Fruit fly (Drosophila melanogaster): ENCODE measurements around the gene Pih1D1.

The Pih1D1 gene

dm6 chr2L:12721794-12722315 lies at the start of gene Pih1D1 (continued):
- TF ChIP-seq CG15073 (GFP tag; optimal IDR thresholded peaks at IDR 0.05), result peak; percentile 77
- peak; percentile 93 for TF ChIP-seq BtbVII (GFP tag; optimal IDR thresholded peaks at IDR 0.05)
- peak; percentile 85 to 95 for TF ChIP-seq chif (GFP tag; optimal IDR thresholded peaks at IDR 0.05)
- TF ChIP-seq gcm (GFP tag; optimal IDR thresholded peaks at IDR 0.05), result no peak
- peak; percentile 73 for TF ChIP-seq Adf1 (GFP tag; IDR thresholded peaks at IDR 0.05)
- TF ChIP-seq CG9797 (GFP tag; optimal IDR thresholded peaks at IDR 0.05), result peak; percentile 82
- peak; percentile 91 for TF ChIP-seq B-H1 (GFP tag; IDR thresholded peaks at IDR 0.05)
- peak; percentile 66 for TF ChIP-seq CG7987 (GFP tag; optimal IDR thresholded peaks at IDR 0.05)
- peak; percentile 72 for TF ChIP-seq CG7928 (GFP tag; optimal IDR thresholded peaks at IDR 0.05)
- TF ChIP-seq tx (GFP tag; optimal IDR thresholded peaks at IDR 0.05), result peak; percentile 93
- TF ChIP-seq CTCF (GFP tag; optimal IDR thresholded peaks at IDR 0.05), result no peak
- TF ChIP-seq CG30403 (GFP tag; optimal IDR thresholded peaks at IDR 0.05), result peak; percentile 99
- peak; percentile 94 for TF ChIP-seq dmrt11E (tag; optimal IDR thresholded peaks at IDR 0.05)
- no peak for TF ChIP-seq crol (GFP tag; IDR thresholded peaks at IDR 0.05)
- TF ChIP-seq aop (GFP tag; IDR thresholded peaks at IDR 0.05), result 0 out of 2 replicates have a peak, but pooled peaks have one; percentile 43
- TF ChIP-seq odd (GFP tag; optimal IDR thresholded peaks at IDR 0.05), result peak; percentile 67
- TF ChIP-seq tup (GFP tag; optimal IDR thresholded peaks at IDR 0.05), result peak; percentile 79
- peak; percentile 94 for TF ChIP-seq Max (GFP tag; optimal IDR thresholded peaks at IDR 0.05)
- peak; percentile 79 for TF ChIP-seq Deaf1 (tag; optimal IDR thresholded peaks at IDR 0.05)
- peak; percentile 95 for TF ChIP-seq CG4820 (GFP tag; optimal IDR thresholded peaks at IDR 0.05)
- TF ChIP-seq ssp (GFP tag; IDR thresholded peaks at IDR 0.05), result peak; percentile 89
- TF ChIP-seq CG9876 (GFP tag; optimal IDR thresholded peaks at IDR 0.05), result peak; percentile 88
- TF ChIP-seq CG3281 (GFP tag; optimal IDR thresholded peaks at IDR 0.05), result peak; percentile 96
- TF ChIP-seq hkb (optimal IDR thresholded peaks at IDR 0.05), result no peak
- peak; percentile 95 for TF ChIP-seq hkb (GFP tag; IDR thresholded peaks at IDR 0.05)
- no peak for TF ChIP-seq zen2 (GFP tag; IDR thresholded peaks at IDR 0.05; ENCODE audit: partially characterized antibody)
- peak; percentile 96 for TF ChIP-seq sug (tag; optimal IDR thresholded peaks at IDR 0.05)
- TF ChIP-seq CG4360 (GFP tag; IDR thresholded peaks at IDR 0.05), result peak; percentile 66
- TF ChIP-seq CG17612 (GFP tag; IDR thresholded peaks at IDR 0.05), result peak; percentile 85
- TF ChIP-seq hth (optimal IDR thresholded peaks at IDR 0.05), result no peak
- TF ChIP-seq zfh1 (GFP tag; IDR thresholded peaks at IDR 0.05), result peak; percentile 95
- TF ChIP-seq tll (GFP tag; optimal IDR thresholded peaks at IDR 0.05), result peak; percentile 34 to 36
- TF ChIP-seq cwo (GFP tag; optimal IDR thresholded peaks at IDR 0.05), result peak; percentile 89
- peak; percentile 72 for TF ChIP-seq kni (GFP tag; optimal IDR thresholded peaks at IDR 0.05)
- TF ChIP-seq cad (GFP tag; optimal IDR thresholded peaks at IDR 0.05), result no peak
- TF ChIP-seq CG42726 (GFP tag; IDR thresholded peaks at IDR 0.05; ENCODE audit: partially characterized antibody), result no peak
- TF ChIP-seq CG9932 (GFP tag; IDR thresholded peaks at IDR 0.05), result peak; percentile 97
- peak; percentile 92 for TF ChIP-seq CG14667 (GFP tag; IDR thresholded peaks at IDR 0.05)
- peak; percentile 91 for TF ChIP-seq CG6765 (GFP tag; optimal IDR thresholded peaks at IDR 0.05)
- peak; percentile 80 for TF ChIP-seq CG2116 (GFP tag; optimal IDR thresholded peaks at IDR 0.05)
- TF ChIP-seq ac (GFP tag; optimal IDR thresholded peaks at IDR 0.05), result peak; percentile 7
- TF ChIP-seq ftz-f1 (GFP tag; optimal IDR thresholded peaks at IDR 0.05), result no peak
- no peak for TF ChIP-seq CG1832 (GFP tag; optimal IDR thresholded peaks at IDR 0.05)
- peak; percentile 81 for TF ChIP-seq Bdp1 (GFP tag; optimal IDR thresholded peaks at IDR 0.05)
- no peak for TF ChIP-seq Nf-YC (tag; optimal IDR thresholded peaks at IDR 0.05)
- peak; percentile 78; the same call in 1 of the 2 replicates for TF ChIP-seq dati (GFP tag; IDR thresholded peaks at IDR 0.05)
- peak; percentile 90 for TF ChIP-seq ci (GFP tag; IDR thresholded peaks at IDR 0.05)
- TF ChIP-seq Dref (GFP tag; IDR thresholded peaks at IDR 0.05), result peak; percentile 31; the same call in 1 of the 2 replicates
- TF ChIP-seq ase (GFP tag; IDR thresholded peaks at IDR 0.05), result peak; percentile 95
- peak; percentile 68 for TF ChIP-seq Jarid2 (GFP tag; optimal IDR thresholded peaks at IDR 0.05)
- no peak for TF ChIP-seq h (optimal IDR thresholded peaks at IDR 0.05)
- TF ChIP-seq Spps (tag; optimal IDR thresholded peaks at IDR 0.05), result peak; percentile 89

Data from whole organism, embryonic.